Fruit fly (Drosophila melanogaster): Measurements from ENCODE around the gene CG32483.

The CG32483 gene

DNA sequence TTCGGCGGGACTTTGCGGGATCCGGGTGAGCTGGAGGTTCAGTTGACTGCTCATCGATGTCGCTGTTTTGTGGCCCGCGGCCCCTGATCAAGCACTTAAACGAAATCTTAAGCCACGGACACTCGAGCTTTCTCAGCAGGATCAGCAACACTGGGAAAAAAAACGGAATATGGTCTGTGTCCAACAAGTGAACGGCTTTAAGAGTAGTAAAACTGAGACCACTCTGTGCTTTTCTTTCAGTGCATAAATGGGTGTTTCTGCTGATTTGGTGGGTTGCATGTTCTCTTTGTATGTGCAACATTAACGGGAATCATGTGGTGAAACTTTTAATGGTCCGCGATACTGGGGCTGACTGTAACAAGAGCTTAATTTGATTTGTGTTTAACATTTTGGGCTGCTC lies 39.5 kb upstream of the CG32483 start:
- TF ChIP-seq usp (GFP tag; optimal IDR thresholded peaks at IDR 0.05): no peak
- TF ChIP-seq CG8478 (optimal IDR thresholded peaks at IDR 0.05): no peak
- no peak for TF ChIP-seq Dll (optimal IDR thresholded peaks at IDR 0.05)
- no peak for TF ChIP-seq pan (optimal IDR thresholded peaks at IDR 0.05)
- TF ChIP-seq EcR (GFP tag; optimal IDR thresholded peaks at IDR 0.05): no peak
- no peak for TF ChIP-seq psq (optimal IDR thresholded peaks at IDR 0.05)

DNA sequence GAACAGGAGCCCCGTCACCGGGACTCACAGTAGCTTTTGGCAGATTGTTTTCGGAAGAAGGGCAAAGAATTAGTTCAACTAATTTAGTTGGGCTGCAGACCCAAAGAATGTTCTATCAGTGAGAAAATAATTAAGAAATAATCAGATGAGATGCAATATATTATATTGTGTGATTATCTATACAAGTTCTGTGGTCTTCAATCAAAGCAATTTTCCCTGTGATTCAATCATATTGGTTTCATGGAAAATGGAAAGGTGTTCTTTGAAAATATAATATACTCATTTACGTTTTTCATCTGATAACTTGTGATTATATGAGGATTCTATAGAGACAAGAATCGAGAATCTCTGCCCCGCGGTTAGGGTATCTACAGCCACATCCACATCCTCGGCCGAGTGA lies 38.7 kb upstream of the CG32483 start:
- TF ChIP-seq psq (optimal IDR thresholded peaks at IDR 0.05) (no peak), Dll (optimal IDR thresholded peaks at IDR 0.05) (no peak), CG8478 (optimal IDR thresholded peaks at IDR 0.05) (no peak), usp (GFP tag; optimal IDR thresholded peaks at IDR 0.05) (no peak), pan (optimal IDR thresholded peaks at IDR 0.05) (no peak), EcR (GFP tag; optimal IDR thresholded peaks at IDR 0.05) (no peak)

DNA sequence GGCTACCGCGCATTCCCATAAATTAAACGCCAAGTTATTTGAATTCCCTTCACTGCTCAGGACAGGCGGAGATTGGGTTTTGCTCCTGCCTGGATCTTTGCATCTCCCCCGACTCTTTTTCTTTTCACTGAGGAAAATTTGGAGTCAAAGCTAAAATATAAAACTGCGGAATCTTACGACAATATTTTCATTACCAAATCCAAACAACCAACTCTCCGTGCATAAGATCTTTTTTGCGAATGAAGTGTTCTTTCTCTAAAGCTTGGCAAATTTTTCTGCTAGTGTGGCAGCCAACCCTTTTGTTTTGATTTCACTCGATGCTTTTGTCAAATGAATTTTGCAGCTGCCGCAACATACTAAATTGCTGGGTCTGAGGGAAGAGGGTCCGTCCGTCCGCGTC lies 38.0 kb upstream of the CG32483 start:
- TF ChIP-seq CG8478 (optimal IDR thresholded peaks at IDR 0.05): no peak
- no peak for TF ChIP-seq pan (optimal IDR thresholded peaks at IDR 0.05)
- TF ChIP-seq EcR (GFP tag; optimal IDR thresholded peaks at IDR 0.05): no peak
- TF ChIP-seq Dll (optimal IDR thresholded peaks at IDR 0.05): no peak

DNA sequence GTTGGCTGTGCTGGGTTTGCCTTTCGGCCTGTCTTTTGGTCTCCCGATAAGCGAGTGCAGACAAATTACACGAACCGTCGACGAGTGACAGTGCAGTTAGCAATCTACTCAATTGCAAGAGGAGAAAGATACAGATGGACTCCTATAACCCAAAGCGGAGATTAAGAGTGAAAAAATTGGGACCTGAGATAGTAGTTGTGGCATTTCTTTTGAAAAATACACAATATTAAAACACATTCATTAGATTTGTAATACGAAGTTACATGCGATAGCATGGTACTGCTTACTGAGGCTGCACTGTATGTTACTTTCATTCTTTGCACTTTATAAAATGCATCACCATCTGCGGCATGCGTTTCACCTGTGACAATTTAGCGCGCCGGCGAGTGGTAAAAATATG lies 37.3 kb upstream of the CG32483 start:
- TF ChIP-seq Dll (optimal IDR thresholded peaks at IDR 0.05) (no peak), psq (optimal IDR thresholded peaks at IDR 0.05) (no peak), EcR (GFP tag; optimal IDR thresholded peaks at IDR 0.05) (no peak), CG8478 (optimal IDR thresholded peaks at IDR 0.05) (no peak), usp (GFP tag; optimal IDR thresholded peaks at IDR 0.05) (no peak)

DNA sequence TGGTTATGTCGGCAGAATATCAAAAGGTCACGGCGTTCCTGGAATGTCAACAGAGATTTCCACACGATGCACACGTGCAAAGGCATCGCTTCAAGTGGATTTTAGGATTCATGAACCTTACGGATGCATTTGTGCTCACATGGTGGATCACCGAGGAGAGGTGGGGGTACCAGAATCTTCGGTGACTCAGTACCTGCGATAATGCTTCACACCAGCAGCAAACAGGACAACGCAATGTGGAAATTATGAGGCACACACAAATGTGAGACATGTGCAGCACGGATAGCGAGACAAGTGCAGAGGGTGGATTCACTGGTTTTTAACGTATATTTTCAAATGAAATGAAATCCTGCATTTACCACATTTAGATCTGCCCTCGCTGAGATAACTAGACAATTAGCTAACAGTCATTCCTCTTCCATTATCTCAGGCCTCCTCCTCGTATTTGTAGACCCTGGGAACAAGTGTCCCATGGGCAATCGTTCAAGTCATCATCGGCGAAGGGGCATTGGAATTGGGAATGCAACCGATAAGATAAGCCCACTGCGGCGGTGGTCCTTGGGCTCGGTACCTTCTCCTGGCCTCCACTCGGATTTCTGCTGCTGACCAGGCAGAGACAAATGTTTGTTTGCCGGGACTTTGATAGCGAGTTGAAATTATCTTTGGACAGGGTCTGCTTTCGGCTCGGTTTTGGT lies 36.8 kb upstream of the CG32483 start:
- TF ChIP-seq CG8478 (optimal IDR thresholded peaks at IDR 0.05) (no peak), EcR (GFP tag; optimal IDR thresholded peaks at IDR 0.05) (no peak), usp (GFP tag; optimal IDR thresholded peaks at IDR 0.05) (no peak)

DNA sequence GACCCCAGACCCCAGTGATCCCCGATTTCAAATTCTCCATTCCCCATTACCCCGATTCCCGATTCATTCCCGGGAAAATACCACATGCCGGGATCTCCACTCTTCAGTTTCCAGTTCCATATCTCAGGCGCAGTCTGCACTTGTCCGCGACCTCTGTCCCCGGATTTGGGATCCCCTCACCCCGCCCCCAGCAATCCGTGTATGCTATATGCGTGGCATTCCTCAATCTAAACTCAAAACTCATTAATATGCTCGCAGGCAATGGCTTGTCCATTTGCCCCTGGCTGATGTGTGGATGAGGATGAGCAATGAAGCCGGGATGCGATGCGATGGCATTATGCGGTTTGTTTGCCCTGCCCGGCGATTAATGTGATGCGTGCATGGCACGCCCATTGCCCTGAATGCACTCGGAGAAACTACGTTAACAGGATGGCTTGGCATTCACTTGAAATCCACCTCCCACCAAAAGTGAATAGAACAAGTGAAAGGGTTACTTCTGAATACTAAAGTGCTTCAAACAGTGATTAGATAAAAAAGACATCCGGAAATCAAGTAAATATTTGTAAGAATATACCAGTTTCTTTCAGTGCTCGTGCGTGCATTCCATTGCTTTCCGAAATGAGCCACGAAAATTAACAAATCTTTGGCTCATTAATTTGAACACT lies 35.8 kb upstream of the CG32483 start:
- TF ChIP-seq usp (GFP tag; optimal IDR thresholded peaks at IDR 0.05): no peak
- no peak for TF ChIP-seq CG8478 (optimal IDR thresholded peaks at IDR 0.05)
- no peak for TF ChIP-seq psq (optimal IDR thresholded peaks at IDR 0.05)
- no peak for TF ChIP-seq pan (optimal IDR thresholded peaks at IDR 0.05)
- TF ChIP-seq EcR (GFP tag; optimal IDR thresholded peaks at IDR 0.05): no peak
- no peak for TF ChIP-seq Dll (optimal IDR thresholded peaks at IDR 0.05)

DNA sequence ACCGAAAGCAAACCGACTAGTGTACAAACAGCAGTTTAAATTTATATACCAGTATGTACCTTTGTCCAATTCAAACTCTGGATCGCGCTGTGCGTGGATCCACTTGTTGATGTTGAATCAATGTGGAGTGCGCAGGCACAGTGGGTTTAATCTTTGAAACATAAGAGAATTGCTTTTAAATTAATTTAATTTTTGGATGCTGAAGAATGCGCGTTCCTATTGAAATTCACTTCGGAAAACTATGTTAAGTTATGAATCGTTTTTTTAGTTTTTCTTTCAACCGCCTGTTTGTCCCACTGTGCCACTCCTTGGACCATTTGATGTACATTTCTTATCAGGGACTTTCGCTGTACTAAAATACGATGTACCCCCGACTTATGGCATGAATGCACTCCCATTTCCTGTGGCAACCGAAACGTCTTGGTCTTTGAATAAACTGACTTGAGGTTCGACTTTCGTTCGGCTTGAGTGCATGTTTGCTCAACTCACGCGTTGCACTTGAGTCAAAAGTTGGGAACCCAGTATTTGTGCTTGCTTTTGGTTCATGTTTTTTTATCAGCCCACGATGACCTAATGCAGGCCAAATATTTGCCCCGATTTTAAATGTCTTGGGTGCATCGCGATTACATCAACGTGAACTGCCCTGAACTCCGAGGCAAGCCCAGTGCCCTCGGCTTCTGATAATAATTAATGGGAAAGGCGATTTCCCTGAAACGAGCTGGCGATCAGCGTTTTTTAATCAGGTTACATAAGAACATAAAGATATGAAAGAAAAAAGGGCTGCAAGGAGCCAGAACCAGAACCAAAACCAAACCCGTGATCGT lies 34.8 kb upstream of the CG32483 start:
- TF ChIP-seq EcR (GFP tag; optimal IDR thresholded peaks at IDR 0.05) (no peak), usp (GFP tag; optimal IDR thresholded peaks at IDR 0.05) (no peak), pan (optimal IDR thresholded peaks at IDR 0.05) (no peak), psq (optimal IDR thresholded peaks at IDR 0.05) (no peak), Dll (optimal IDR thresholded peaks at IDR 0.05) (no peak), CG8478 (optimal IDR thresholded peaks at IDR 0.05) (no peak)

DNA sequence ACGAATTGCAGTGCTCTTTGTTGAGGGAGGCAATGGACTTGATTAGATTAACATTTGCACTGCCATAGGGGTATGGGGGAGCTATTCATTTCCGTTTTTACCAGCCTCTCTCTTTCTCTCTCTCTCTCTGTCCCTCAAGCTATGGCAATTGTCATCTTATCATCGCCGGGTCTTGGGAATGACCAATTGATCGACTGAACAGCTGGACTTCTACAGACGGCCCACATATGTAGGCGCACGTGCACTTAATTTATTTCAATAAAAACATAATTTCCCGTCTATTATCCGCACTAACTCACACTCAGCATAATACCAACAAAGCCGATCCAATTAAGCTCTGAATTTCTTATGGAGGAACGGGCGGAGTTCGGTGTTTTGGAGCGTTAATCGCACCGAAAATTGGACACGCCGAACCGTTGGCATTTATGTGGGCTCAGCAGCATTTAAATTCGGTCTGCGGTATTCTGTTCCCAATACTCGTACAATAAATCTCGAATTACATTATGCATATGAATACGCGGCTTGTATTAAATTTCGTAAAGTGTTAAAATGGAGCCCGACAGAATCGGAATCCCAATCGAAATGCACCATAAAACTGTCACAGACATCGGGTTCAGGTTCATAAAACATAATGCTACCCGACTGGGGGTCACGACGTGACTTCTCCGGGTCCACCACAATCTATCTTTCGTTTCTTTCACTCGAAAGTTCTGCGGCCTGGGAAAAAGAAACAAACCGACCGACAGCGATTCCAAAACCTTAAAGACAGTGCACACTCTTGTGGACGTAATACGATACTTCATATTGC lies 34.0 kb upstream of the CG32483 start:
- TF ChIP-seq EcR (GFP tag; optimal IDR thresholded peaks at IDR 0.05) (no peak), psq (optimal IDR thresholded peaks at IDR 0.05) (no peak), CG8478 (optimal IDR thresholded peaks at IDR 0.05) (no peak), pan (optimal IDR thresholded peaks at IDR 0.05) (no peak), usp (GFP tag; optimal IDR thresholded peaks at IDR 0.05) (no peak), Dll (optimal IDR thresholded peaks at IDR 0.05) (no peak)

- TF ChIP-seq Dll (optimal IDR thresholded peaks at IDR 0.05): no peak
- no peak for TF ChIP-seq EcR (GFP tag; optimal IDR thresholded peaks at IDR 0.05)
- no peak for TF ChIP-seq CG8478 (optimal IDR thresholded peaks at IDR 0.05)
- no peak for TF ChIP-seq usp (GFP tag; optimal IDR thresholded peaks at IDR 0.05)
- TF ChIP-seq psq (optimal IDR thresholded peaks at IDR 0.05): no peak
- no peak for TF ChIP-seq pan (optimal IDR thresholded peaks at IDR 0.05)
These were observed 32.5 kb upstream of the CG32483 start for dm6 chr3L:722386-722785.

DNA sequence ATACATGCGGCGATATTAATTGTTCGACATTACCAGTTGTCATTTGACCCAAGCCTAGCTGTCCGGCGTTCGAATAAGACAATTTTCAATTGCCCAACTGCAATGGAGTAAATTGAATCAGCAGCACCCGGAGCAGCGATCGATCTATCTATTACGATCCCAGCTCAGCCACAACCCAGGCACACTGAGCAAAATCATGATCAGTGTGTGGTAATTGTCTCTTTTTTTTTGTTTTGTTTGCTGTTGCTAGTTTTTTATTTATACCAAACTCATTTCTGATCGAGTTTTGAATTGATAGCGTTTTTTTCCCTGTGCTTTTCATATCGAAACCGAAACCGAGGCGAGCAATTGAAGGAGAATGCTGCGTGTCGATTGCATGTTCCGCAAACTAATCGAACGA lies 32.0 kb upstream of the CG32483 start:
- TF ChIP-seq psq (optimal IDR thresholded peaks at IDR 0.05): no peak
- TF ChIP-seq usp (GFP tag; optimal IDR thresholded peaks at IDR 0.05): no peak
- TF ChIP-seq CG8478 (optimal IDR thresholded peaks at IDR 0.05): no peak
- no peak for TF ChIP-seq Dll (optimal IDR thresholded peaks at IDR 0.05)
- no peak for TF ChIP-seq pan (optimal IDR thresholded peaks at IDR 0.05)
- TF ChIP-seq EcR (GFP tag; optimal IDR thresholded peaks at IDR 0.05): no peak

dm6 chr3L:721026-721425 lies 31.1 kb upstream of the CG32483 start:
- no peak for TF ChIP-seq CG8478 (optimal IDR thresholded peaks at IDR 0.05)
- no peak for TF ChIP-seq EcR (GFP tag; optimal IDR thresholded peaks at IDR 0.05)
- TF ChIP-seq usp (GFP tag; optimal IDR thresholded peaks at IDR 0.05): no peak
- TF ChIP-seq Dll (optimal IDR thresholded peaks at IDR 0.05): no peak
- no peak for TF ChIP-seq psq (optimal IDR thresholded peaks at IDR 0.05)
- TF ChIP-seq pan (optimal IDR thresholded peaks at IDR 0.05): no peak
